Fruit fly (Drosophila melanogaster): Measurements from ENCODE around the gene CG43354.

CG43354 gene

dm6 chr2L:18347950-18348349 is 38.7 kb upstream of the CG43354 start:
- TF ChIP-seq Pif1A (GFP tag; optimal IDR thresholded peaks at IDR 0.05), result no peak
- 0 out of 3 replicates have a peak, but pooled peaks have one; percentile 37 for TF ChIP-seq fd96Ca (GFP tag; IDR thresholded peaks at IDR 0.05)

- TF ChIP-seq Pif1A (GFP tag; optimal IDR thresholded peaks at IDR 0.05), result peak; percentile 70
- TF ChIP-seq CG13204 (GFP tag; optimal IDR thresholded peaks at IDR 0.05), result peak; percentile 16
- peak; percentile 79 for TF ChIP-seq Pif1B (GFP tag; optimal IDR thresholded peaks at IDR 0.05)
- TF ChIP-seq CG14655 (GFP tag; optimal IDR thresholded peaks at IDR 0.05), result peak; percentile 90
- TF ChIP-seq CG9948 (tag; optimal IDR thresholded peaks at IDR 0.05), result peak; percentile 73
- peak; percentile 86 for TF ChIP-seq CG4496 (GFP tag; IDR thresholded peaks at IDR 0.05)
- TF ChIP-seq D1 (tag; optimal IDR thresholded peaks at IDR 0.05), result peak; percentile 28
- peak; percentile 74 for TF ChIP-seq CG32121 (GFP tag; IDR thresholded peaks at IDR 0.05)
- TF ChIP-seq CG34367 (tag; optimal IDR thresholded peaks at IDR 0.05), result peak; percentile 58
- peak; percentile 69 for TF ChIP-seq Ets98B (GFP tag; IDR thresholded peaks at IDR 0.05)
- TF ChIP-seq Snoo (tag; optimal IDR thresholded peaks at IDR 0.05), result peak; percentile 58
- TF ChIP-seq CG12605 (GFP tag; IDR thresholded peaks at IDR 0.05), result peak; percentile 55
- TF ChIP-seq gl (tag; optimal IDR thresholded peaks at IDR 0.05), result peak; percentile 30
- TF ChIP-seq CG8159 (tag; optimal IDR thresholded peaks at IDR 0.05), result peak; percentile 74
- peak; percentile 70 for TF ChIP-seq CG17806 (tag; optimal IDR thresholded peaks at IDR 0.05)
- no peak for TF ChIP-seq CG10348 (GFP tag; IDR thresholded peaks at IDR 0.05)
- peak; percentile 83 for TF ChIP-seq fd96Ca (GFP tag; IDR thresholded peaks at IDR 0.05)
- no peak for TF ChIP-seq EcR (GFP tag; optimal IDR thresholded peaks at IDR 0.05)
- TF ChIP-seq CG8301 (tag; optimal IDR thresholded peaks at IDR 0.05), result peak; percentile 84
- TF ChIP-seq CG15710 (tag; optimal IDR thresholded peaks at IDR 0.05), result peak; percentile 68
- TF ChIP-seq rn (GFP tag; IDR thresholded peaks at IDR 0.05), result 0 out of 2 replicates have a peak, but pooled peaks have one; percentile 45
Measured at dm6 chr2L:18345194-18345593, 35.9 kb upstream of the CG43354 start.

dm6 chr2L:18344343-18344742 is 35.1 kb upstream of the CG43354 start:
- TF ChIP-seq CG4496 (GFP tag; IDR thresholded peaks at IDR 0.05), result peak; percentile 78
- TF ChIP-seq fd96Ca (GFP tag; IDR thresholded peaks at IDR 0.05), result peak; percentile 69
- TF ChIP-seq CG17806 (tag; optimal IDR thresholded peaks at IDR 0.05), result peak; percentile 59
- TF ChIP-seq CG14655 (GFP tag; optimal IDR thresholded peaks at IDR 0.05), result peak; percentile 81
- TF ChIP-seq CG15710 (tag; optimal IDR thresholded peaks at IDR 0.05), result peak; percentile 49
- peak; percentile 76 for TF ChIP-seq CG8301 (tag; optimal IDR thresholded peaks at IDR 0.05)
- no peak for TF ChIP-seq Snoo (tag; optimal IDR thresholded peaks at IDR 0.05)
- peak; percentile 54 for TF ChIP-seq Pif1B (GFP tag; optimal IDR thresholded peaks at IDR 0.05)
- TF ChIP-seq CG10348 (GFP tag; IDR thresholded peaks at IDR 0.05), result no peak
- TF ChIP-seq CG34367 (tag; optimal IDR thresholded peaks at IDR 0.05), result peak; percentile 35
- TF ChIP-seq CG8159 (tag; optimal IDR thresholded peaks at IDR 0.05), result peak; percentile 63
- TF ChIP-seq Pif1A (GFP tag; optimal IDR thresholded peaks at IDR 0.05), result peak; percentile 51
- TF ChIP-seq CG12605 (GFP tag; IDR thresholded peaks at IDR 0.05), result peak; percentile 23; the same call in 1 of the 2 replicates
- no peak for TF ChIP-seq D1 (tag; optimal IDR thresholded peaks at IDR 0.05)
- TF ChIP-seq Ets98B (GFP tag; IDR thresholded peaks at IDR 0.05), result peak; percentile 61
- TF ChIP-seq CG9948 (tag; optimal IDR thresholded peaks at IDR 0.05), result peak; percentile 42
- peak; percentile 36; the same call in 1 of the 2 replicates for TF ChIP-seq CG32121 (GFP tag; IDR thresholded peaks at IDR 0.05)
- TF ChIP-seq rn (GFP tag; IDR thresholded peaks at IDR 0.05), result no peak
- TF ChIP-seq CG13204 (GFP tag; optimal IDR thresholded peaks at IDR 0.05), result no peak
- TF ChIP-seq gl (tag; optimal IDR thresholded peaks at IDR 0.05), result no peak
- TF ChIP-seq EcR (GFP tag; optimal IDR thresholded peaks at IDR 0.05), result no peak

dm6 chr2L:18340921-18341320 is 31.7 kb upstream of the CG43354 start:
- TF ChIP-seq EcR (GFP tag; optimal IDR thresholded peaks at IDR 0.05), result no peak
- TF ChIP-seq CG12605 (GFP tag; IDR thresholded peaks at IDR 0.05), result peak; percentile 81
- peak; percentile 79 for TF ChIP-seq CG14655 (GFP tag; optimal IDR thresholded peaks at IDR 0.05)
- peak; percentile 85 for TF ChIP-seq CG8301 (tag; optimal IDR thresholded peaks at IDR 0.05)
- peak; percentile 93 for TF ChIP-seq fd96Ca (GFP tag; IDR thresholded peaks at IDR 0.05)
- peak; percentile 63 for TF ChIP-seq CG15710 (tag; optimal IDR thresholded peaks at IDR 0.05)
- TF ChIP-seq Pif1A (GFP tag; optimal IDR thresholded peaks at IDR 0.05), result peak; percentile 74
- peak; percentile 94 for TF ChIP-seq CG32121 (GFP tag; IDR thresholded peaks at IDR 0.05)
- peak; percentile 49 for TF ChIP-seq CG34367 (tag; optimal IDR thresholded peaks at IDR 0.05)
- TF ChIP-seq Snoo (tag; optimal IDR thresholded peaks at IDR 0.05), result peak; percentile 48
- TF ChIP-seq CG13204 (GFP tag; optimal IDR thresholded peaks at IDR 0.05), result peak; percentile 18
- TF ChIP-seq D1 (tag; optimal IDR thresholded peaks at IDR 0.05), result no peak
- peak; percentile 64 for TF ChIP-seq Pif1B (GFP tag; optimal IDR thresholded peaks at IDR 0.05)
- TF ChIP-seq rn (GFP tag; IDR thresholded peaks at IDR 0.05), result peak; percentile 83
- TF ChIP-seq Ets98B (GFP tag; IDR thresholded peaks at IDR 0.05), result peak; percentile 96
- TF ChIP-seq CG8159 (tag; optimal IDR thresholded peaks at IDR 0.05), result peak; percentile 70
- TF ChIP-seq CG4496 (GFP tag; IDR thresholded peaks at IDR 0.05), result peak; percentile 92
- TF ChIP-seq CG10348 (GFP tag; IDR thresholded peaks at IDR 0.05), result peak; percentile 69
- peak; percentile 32 for TF ChIP-seq gl (tag; optimal IDR thresholded peaks at IDR 0.05)
- peak; percentile 72 for TF ChIP-seq CG17806 (tag; optimal IDR thresholded peaks at IDR 0.05)
- peak; percentile 60 for TF ChIP-seq CG9948 (tag; optimal IDR thresholded peaks at IDR 0.05)

dm6 chr2L:18336531-18336930 is 27.3 kb upstream of the CG43354 start:
- TF ChIP-seq EcR (GFP tag; optimal IDR thresholded peaks at IDR 0.05) (no peak), CG14655 (GFP tag; optimal IDR thresholded peaks at IDR 0.05) (no peak), CG4496 (GFP tag; IDR thresholded peaks at IDR 0.05) (no peak), CG34367 (tag; optimal IDR thresholded peaks at IDR 0.05) (no peak)

- TF ChIP-seq CG34367 (tag; optimal IDR thresholded peaks at IDR 0.05) (no peak), CG15710 (tag; optimal IDR thresholded peaks at IDR 0.05) (no peak), CG8301 (tag; optimal IDR thresholded peaks at IDR 0.05) (no peak), CG17806 (tag; optimal IDR thresholded peaks at IDR 0.05) (no peak), CG32121 (GFP tag; IDR thresholded peaks at IDR 0.05) (no peak), rn (GFP tag; IDR thresholded peaks at IDR 0.05) (no peak), CG14655 (GFP tag; optimal IDR thresholded peaks at IDR 0.05) (no peak), CG10348 (GFP tag; IDR thresholded peaks at IDR 0.05) (no peak), Pif1A (GFP tag; optimal IDR thresholded peaks at IDR 0.05) (no peak), EcR (GFP tag; optimal IDR thresholded peaks at IDR 0.05) (no peak)
Measured at dm6 chr2L:18335641-18336040, 26.4 kb upstream of the CG43354 start.

Measured in whole organism, pupa.